Worm (Caenorhabditis elegans) whole organism, young adult: Measurements from ENCODE around the gene apb-1.

Experiments used
- F22D6.2 ChIP-seq: sonication (generic microtip); optimal IDR thresholded peaks from 2 replicates; lab custom pipeline; 2016; ENCODE audit warnings: mild to moderate bottlenecking, missing genetic modification characterization, missing compliant biosample characterization
- T07F8.4 ChIP-seq: sonication (generic microtip); optimal IDR thresholded peaks from 2 replicates; lab custom pipeline; 2016; ENCODE audit warnings: mild to moderate bottlenecking, missing genetic modification characterization, moderate library complexity, missing compliant biosample characterization
- dpl-1 ChIP-seq: fragments of 150-350 bp; optimal IDR thresholded peaks from 2 replicates; lab custom pipeline; 2014; ENCODE audit warnings: missing biosample characterization, missing genetic modification reagents, missing genetic modification characterization
- him-1 ChIP-seq: sonication (generic microtip); optimal IDR thresholded peaks from 2 replicates; lab custom pipeline; 2016; ENCODE audit warnings: missing genotype, missing genetic modification reagents, missing genetic modification characterization, missing compliant biosample characterization
- lag-1 ChIP-seq: fragments of 200-800 bp; sonication (Bioruptor generic); IDR thresholded peaks from 2 replicates; pipeline ENCODE4 v1.3.6; 2022; ENCODE audit warnings: missing genetic modification reagents, missing genetic modification characterization, missing compliant biosample characterization
- lin-26 ChIP-seq: fragments of 200-800 bp; sonication (Bioruptor generic); IDR thresholded peaks from 2 replicates; pipeline ENCODE4 v1.3.6; 2022; ENCODE audit warnings: missing genetic modification reagents, missing genetic modification characterization, missing compliant biosample characterization
- pha-4 ChIP-seq: fragments of 150-350 bp; sonication (generic microtip); optimal IDR thresholded peaks from 2 replicates; lab custom pipeline; 2014; ENCODE audit warnings: missing biosample characterization, missing genetic modification reagents, missing genetic modification characterization
- rcor-1 ChIP-seq: fragments of 200-800 bp; sonication (Bioruptor generic); IDR thresholded peaks from 2 replicates; pipeline ENCODE4 v1.3.6; 2022; ENCODE audit warnings: missing genetic modification reagents, missing genetic modification characterization, missing compliant biosample characterization
- rec-8 ChIP-seq, 2 experiments: sonication (generic microtip); optimal IDR thresholded peaks; 2 replicates each; lab custom pipeline; 2016; ENCODE audit warnings: mild to moderate bottlenecking in 2 of 2, missing genetic modification characterization in 2 of 2, missing genetic modification reagents in 2 of 2, missing genotype in 2 of 2, missing biosample characterization in 1 of 2, missing compliant biosample characterization in 1 of 2, moderate library complexity in 1 of 2
- snpc-1.3 ChIP-seq: sonication (generic microtip); optimal IDR thresholded peaks from 2 replicates; lab custom pipeline; 2017; ENCODE audit warnings: missing genetic modification characterization, mild to moderate bottlenecking, missing compliant biosample characterization, antibody characterized with exemption, moderate library complexity, missing genotype, missing genetic modification reagents; ENCODE audit not compliant: insufficient read depth
- tlf-1 ChIP-seq: fragments of 200-800 bp; sonication (Bioruptor generic); optimal IDR thresholded peaks from 2 replicates; lab custom pipeline; 2018; ENCODE audit warnings: mild to moderate bottlenecking, missing genetic modification characterization, missing compliant biosample characterization

ce11 chrIII:2634577-2634976 lies 37.7 kb upstream of the apb-1 start:
- TF ChIP-seq dpl-1 (GFP tag; lab: Kevin White, UChicago) (no peak), rec-8 (tag; optimal IDR thresholded peaks at IDR 0.05; lab: Kevin White, UChicago) (no peak), lin-26 (GFP tag; lab: Robert Waterston, UW) (no peak), tlf-1 (GFP tag; lab: Kevin White, UChicago) (no peak), lag-1 (no peak), rcor-1 (GFP tag; lab: Robert Waterston, UW) (no peak), him-1 (tag; lab: Kevin White, UChicago) (no peak), snpc-1.3 (tag; lab: Kevin White, UChicago) (no peak), F22D6.2 (tag; lab: Kevin White, UChicago) (no peak), pha-4 (tag; lab: Kevin White, UChicago) (no peak), T07F8.4 (no peak)
